Fruit fly (Drosophila melanogaster) whole organism, embryonic: ENCODE results near the gene shv.

Source experiments
- B-H2 ChIP-seq: fragments of 200-800 bp; sonication (Bioruptor generic); optimal IDR thresholded peaks from 2 replicates; lab custom pipeline; 2018; ENCODE audit warnings: missing biosample characterization, mild to moderate bottlenecking, missing genetic modification characterization
- CG10321 ChIP-seq: fragments of 200-800 bp; sonication (Bioruptor generic); IDR thresholded peaks from 2 replicates; pipeline ENCODE4 v1.3.6; 2022; ENCODE audit warnings: missing biosample characterization, missing genetic modification characterization
- CG10654 ChIP-seq: fragments of 200-800 bp; sonication (Bioruptor generic); optimal IDR thresholded peaks from 2 replicates; lab custom pipeline; 2016; ENCODE audit warnings: missing biosample characterization, missing genetic modification characterization
- CG11723 ChIP-seq: fragments of 200-800 bp; sonication (Bioruptor generic); optimal IDR thresholded peaks from 2 replicates; lab custom pipeline; 2017; ENCODE audit warnings: missing biosample characterization, mild to moderate bottlenecking, missing genetic modification characterization
- CG13894 ChIP-seq: fragments of 200-800 bp; sonication (Bioruptor generic); optimal IDR thresholded peaks from 3 replicates; lab custom pipeline; 2018; ENCODE audit warnings: missing biosample characterization, mild to moderate bottlenecking, missing genetic modification characterization, moderate library complexity
- CG14441 ChIP-seq: fragments of 200-800 bp; sonication (Bioruptor generic); IDR thresholded peaks from 2 replicates; pipeline ENCODE4 v1.3.6; 2022; ENCODE audit warnings: missing biosample characterization, missing genetic modification characterization
- CG15269 ChIP-seq: fragments of 200-800 bp; sonication (Bioruptor generic); optimal IDR thresholded peaks from 2 replicates; lab custom pipeline; 2018; ENCODE audit warnings: missing biosample characterization, mild to moderate bottlenecking, missing genetic modification characterization, moderate library complexity
- CG16813 ChIP-seq: fragments of 200-800 bp; sonication (Bioruptor generic); IDR thresholded peaks from 3 replicates; pipeline ENCODE4 v1.3.6; 2022; ENCODE audit warnings: missing biosample characterization, missing genetic modification characterization; ENCODE audit not compliant: partially characterized antibody
- CG17912 ChIP-seq: fragments of 200-800 bp; sonication (Bioruptor generic); optimal IDR thresholded peaks from 2 replicates; lab custom pipeline; 2018; ENCODE audit warnings: missing biosample characterization, mild to moderate bottlenecking, missing genetic modification characterization
- CG18011 ChIP-seq: fragments of 200-800 bp; sonication (Bioruptor generic); optimal IDR thresholded peaks from 2 replicates; lab custom pipeline; 2017; ENCODE audit warnings: missing biosample characterization, missing genetic modification characterization, mild to moderate bottlenecking, moderate library complexity, missing genotype
- CG2116 ChIP-seq: fragments of 200-800 bp; sonication (Bioruptor generic); optimal IDR thresholded peaks from 3 replicates; lab custom pipeline; 2018; ENCODE audit warnings: missing biosample characterization, mild to moderate bottlenecking, missing genetic modification characterization
- CG34422 ChIP-seq: fragments of 200-800 bp; sonication (Bioruptor generic); IDR thresholded peaks from 3 replicates; pipeline ENCODE4 v1.3.6; 2022; ENCODE audit warnings: missing biosample characterization, missing genetic modification characterization
- CG4282 ChIP-seq: fragments of 200-800 bp; sonication (Bioruptor generic); optimal IDR thresholded peaks from 2 replicates; lab custom pipeline; 2016; ENCODE audit warnings: missing biosample characterization, missing genetic modification characterization
- CG8388 ChIP-seq: fragments of 200-800 bp; sonication (Bioruptor generic); optimal IDR thresholded peaks from 2 replicates; lab custom pipeline; 2019; ENCODE audit warnings: missing biosample characterization, mild to moderate bottlenecking, missing genetic modification characterization, moderate library complexity
- Camta ChIP-seq: fragments of 200-800 bp; sonication (Bioruptor generic); optimal IDR thresholded peaks from 2 replicates; lab custom pipeline; 2016; ENCODE audit warnings: missing biosample characterization, missing genetic modification characterization
- Hey ChIP-seq: fragments of 200-800 bp; sonication (Bioruptor generic); optimal IDR thresholded peaks from 3 replicates; lab custom pipeline; 2018; ENCODE audit warnings: missing biosample characterization, mild to moderate bottlenecking, missing genetic modification characterization
- Lpt ChIP-seq: fragments of >200 bp; optimal IDR thresholded peaks from 2 replicates; lab custom pipeline; 2018; ENCODE audit warnings: missing biosample characterization, missing genetic modification characterization
- MESR4 ChIP-seq: fragments of 200-800 bp; sonication (Bioruptor generic); optimal IDR thresholded peaks from 2 replicates; lab custom pipeline; 2018; ENCODE audit warnings: missing biosample characterization, mild to moderate bottlenecking, missing genetic modification characterization, moderate library complexity
- Myb ChIP-seq: fragments of 200-800 bp; sonication (Bioruptor generic); optimal IDR thresholded peaks from 2 replicates; lab custom pipeline; 2016; ENCODE audit warnings: missing biosample characterization, missing genetic modification characterization
- Nf-YB ChIP-seq: fragments of 200-800 bp; sonication (Bioruptor generic); optimal IDR thresholded peaks from 3 replicates; lab custom pipeline; 2019; ENCODE audit warnings: missing biosample characterization, mild to moderate bottlenecking, missing genetic modification characterization, moderate library complexity
- Sox100B ChIP-seq: fragments of 200-800 bp; sonication (Bioruptor generic); optimal IDR thresholded peaks from 3 replicates; lab custom pipeline; 2018; ENCODE audit warnings: missing biosample characterization, mild to moderate bottlenecking, missing genetic modification characterization
- Sox102F ChIP-seq: fragments of 200-800 bp; sonication (Bioruptor generic); optimal IDR thresholded peaks from 2 replicates; lab custom pipeline; 2018; ENCODE audit warnings: missing biosample characterization, mild to moderate bottlenecking, missing genetic modification characterization, moderate library complexity
- Spps ChIP-seq: fragments of 200-800 bp; sonication (Bioruptor generic); optimal IDR thresholded peaks from 2 replicates; lab custom pipeline; 2018; ENCODE audit warnings: missing biosample characterization, mild to moderate bottlenecking, missing genetic modification characterization
- ac ChIP-seq: fragments of 200-800 bp; sonication (Bioruptor generic); optimal IDR thresholded peaks from 3 replicates; lab custom pipeline; 2017; ENCODE audit warnings: missing biosample characterization, mild to moderate bottlenecking, missing genetic modification characterization
- amos ChIP-seq: fragments of 200-800 bp; sonication (Bioruptor generic); IDR thresholded peaks from 2 replicates; pipeline ENCODE4 v1.3.6; 2022; ENCODE audit warnings: missing biosample characterization, missing genetic modification characterization; ENCODE audit not compliant: partially characterized antibody
- btn ChIP-seq: fragments of 200-800 bp; sonication (Bioruptor generic); optimal IDR thresholded peaks from 2 replicates; lab custom pipeline; 2016; ENCODE audit warnings: missing biosample characterization, missing genetic modification characterization
- corto ChIP-seq: fragments of 200-800 bp; sonication (Bioruptor generic); optimal IDR thresholded peaks from 2 replicates; lab custom pipeline; 2016; ENCODE audit warnings: missing biosample characterization, mild to moderate bottlenecking, missing genetic modification characterization, moderate library complexity
- croc ChIP-seq: fragments of 200-800 bp; sonication (Bioruptor generic); conservative IDR thresholded peaks from 3 replicates; pipeline ENCODE4 v1.3.6; 2022; ENCODE audit warnings: missing biosample characterization, missing genetic modification characterization
- danr ChIP-seq: fragments of 200-800 bp; sonication (Bioruptor generic); IDR thresholded peaks from 2 replicates; pipeline ENCODE4 v1.3.6; 2022; ENCODE audit warnings: missing biosample characterization, missing genetic modification characterization
- dimm ChIP-seq: fragments of 200-800 bp; sonication (Bioruptor generic); IDR thresholded peaks from 2 replicates; pipeline ENCODE4 v1.3.6; 2022; ENCODE audit warnings: missing biosample characterization, missing genetic modification characterization
- dm ChIP-seq: fragments of 200-800 bp; sonication (Bioruptor generic); optimal IDR thresholded peaks from 3 replicates; lab custom pipeline; 2016; ENCODE audit warnings: missing biosample characterization, missing genetic modification characterization
- ems ChIP-seq: fragments of 200-800 bp; sonication (Bioruptor generic); optimal IDR thresholded peaks from 3 replicates; lab custom pipeline; 2016; ENCODE audit warnings: missing biosample characterization, missing genetic modification characterization
- eve ChIP-seq, 2 experiments: fragments of >200 bp; optimal IDR thresholded peaks; 2 replicates each; lab custom pipeline; 2017; ENCODE audit warnings: missing biosample characterization in 2 of 2, missing genetic modification characterization in 2 of 2
- fd102C ChIP-seq: fragments of 200-800 bp; sonication (Bioruptor generic); optimal IDR thresholded peaks from 2 replicates; lab custom pipeline; 2018; ENCODE audit warnings: missing biosample characterization, mild to moderate bottlenecking, missing genetic modification characterization, moderate library complexity
- fd3F ChIP-seq: fragments of 200-800 bp; sonication (Bioruptor generic); optimal IDR thresholded peaks from 2 replicates; lab custom pipeline; 2018; ENCODE audit warnings: missing biosample characterization, mild to moderate bottlenecking, missing genetic modification characterization, moderate library complexity
- fru ChIP-seq: fragments of >200 bp; optimal IDR thresholded peaks from 2 replicates; lab custom pipeline; 2017
- hkb ChIP-seq, 2 experiments: fragments of 200-800 bp in 1 of 2; fragments of >200 bp in 1 of 2; sonication (Bioruptor generic) in 1 of 2; IDR thresholded peaks in 1 of 2; optimal IDR thresholded peaks in 1 of 2; 2 replicates each; pipeline versions ENCODE4 v1.3.6 to Lab custom; 2017 to 2022; ENCODE audit warnings: missing biosample characterization in 1 of 2, missing genetic modification characterization in 1 of 2
- lbe ChIP-seq: fragments of 200-800 bp; sonication (Bioruptor generic); optimal IDR thresholded peaks from 2 replicates; lab custom pipeline; 2016; ENCODE audit warnings: missing biosample characterization, mild to moderate bottlenecking, missing genetic modification characterization
- maf-S ChIP-seq: fragments of 200-800 bp; sonication (Bioruptor generic); optimal IDR thresholded peaks from 2 replicates; lab custom pipeline; 2016; ENCODE audit warnings: missing biosample characterization, missing genetic modification characterization
- mld ChIP-seq: fragments of 200-800 bp; sonication (Bioruptor generic); IDR thresholded peaks from 3 replicates; pipeline ENCODE4 v1.3.6; 2022; ENCODE audit warnings: missing biosample characterization, missing genetic modification characterization; ENCODE audit not compliant: partially characterized antibody
- pnt ChIP-seq: fragments of 200-800 bp; sonication (Bioruptor generic); optimal IDR thresholded peaks from 3 replicates; lab custom pipeline; 2016; ENCODE audit warnings: missing biosample characterization, missing genetic modification characterization
- pum ChIP-seq: fragments of 200-800 bp; sonication (Bioruptor generic); optimal IDR thresholded peaks from 2 replicates; lab custom pipeline; 2016; ENCODE audit warnings: missing biosample characterization, missing genetic modification characterization
- rib ChIP-seq: fragments of 200-800 bp; sonication (Bioruptor generic); IDR thresholded peaks from 2 replicates; pipeline ENCODE4 v1.3.6; 2022; ENCODE audit warnings: missing biosample characterization, missing genetic modification characterization
- sens ChIP-seq: fragments of 200-800 bp; sonication (Bioruptor generic); peaks from one replicate; lab custom pipeline; 2016; ENCODE audit warnings: missing biosample characterization, missing genetic modification characterization
- slou ChIP-seq: fragments of 200-800 bp; sonication (Bioruptor generic); optimal IDR thresholded peaks from 3 replicates; lab custom pipeline; 2016; ENCODE audit warnings: missing biosample characterization, missing genetic modification characterization
- sna ChIP-seq: fragments of 200-800 bp; sonication (Bioruptor generic); IDR thresholded peaks from 2 replicates; pipeline ENCODE4 v1.3.6; 2022; ENCODE audit warnings: missing biosample characterization, missing genetic modification characterization; ENCODE audit not compliant: partially characterized antibody
- sob ChIP-seq: fragments of 200-800 bp; sonication (Bioruptor generic); IDR thresholded peaks from 2 replicates; pipeline ENCODE4 v1.3.6; 2022; ENCODE audit warnings: missing biosample characterization, missing genetic modification characterization
- stc ChIP-seq: fragments of 200-800 bp; sonication (Bioruptor generic); IDR thresholded peaks from 2 replicates; pipeline ENCODE4 v1.3.6; 2022; ENCODE audit warnings: missing biosample characterization, missing genetic modification characterization
- zen ChIP-seq: fragments of 200-800 bp; sonication (Bioruptor generic); optimal IDR thresholded peaks from 3 replicates; lab custom pipeline; 2018; ENCODE audit warnings: missing biosample characterization, mild to moderate bottlenecking, missing genetic modification characterization, moderate library complexity
- zf30C ChIP-seq: fragments of 200-800 bp; sonication (Bioruptor generic); optimal IDR thresholded peaks from 3 replicates; lab custom pipeline; 2018; ENCODE audit warnings: missing biosample characterization, mild to moderate bottlenecking, missing genetic modification characterization

The shv gene

DNA sequence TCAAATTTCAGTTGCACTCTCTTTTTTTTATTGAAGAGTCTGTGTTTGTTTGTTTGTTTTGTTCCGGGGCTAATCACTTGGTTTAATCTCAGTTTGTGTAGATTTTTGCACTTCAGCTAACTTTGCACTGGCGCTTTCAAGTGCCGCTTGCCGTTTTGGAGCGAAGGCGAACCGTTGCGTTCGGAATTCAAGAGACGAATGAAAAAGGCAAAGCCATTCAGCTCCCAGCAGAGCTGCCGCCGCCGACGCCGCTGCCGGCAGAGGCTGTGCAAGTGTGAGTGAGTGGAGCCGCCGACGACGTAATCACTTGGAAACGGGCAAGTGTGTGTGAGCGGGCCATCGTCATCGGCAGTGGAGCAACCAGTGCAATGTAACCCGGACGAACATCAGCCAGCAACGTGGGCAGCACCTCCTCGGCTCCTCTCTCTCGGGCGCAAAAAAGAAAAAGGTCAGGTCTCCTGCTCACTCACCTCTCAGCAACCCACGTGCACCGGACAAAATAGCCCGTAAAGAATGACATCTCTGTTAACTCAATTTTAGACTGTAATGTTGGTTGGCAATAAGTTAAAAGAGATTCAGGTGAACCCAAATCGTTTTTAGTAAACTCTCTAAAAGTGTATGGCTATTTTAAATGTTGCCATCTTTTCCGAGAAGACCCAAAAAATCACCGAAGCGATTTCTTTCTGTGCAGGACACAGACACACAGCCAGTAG is 26.7 kb downstream of the shv start, which contains the start of gene cbt (continued):
- TF ChIP-seq CG14441 (GFP tag; lab: Robert Waterston, UW), result no peak
- peak; percentile 94 for TF ChIP-seq croc (GFP tag; lab: Robert Waterston, UW)
- TF ChIP-seq rib, result no peak
- peak; percentile 98 for TF ChIP-seq Sox102F (GFP tag; lab: Kevin White, UChicago)
- no peak for TF ChIP-seq dimm (GFP tag; lab: Robert Waterston, UW)
- peak; percentile 95 for TF ChIP-seq Sox100B (GFP tag; lab: Kevin White, UChicago)
- peak; percentile 98 for TF ChIP-seq Camta (GFP tag; lab: Kevin White, UChicago)
- TF ChIP-seq fd3F (GFP tag; lab: Kevin White, UChicago), result peak; percentile 94
- TF ChIP-seq lbe (GFP tag; lab: Kevin White, UChicago), result peak; percentile 96
- peak; percentile 98 for TF ChIP-seq ems
- TF ChIP-seq CG34422, result no peak
- peak; percentile 53 for TF ChIP-seq MESR4 (GFP tag; lab: Kevin White, UChicago)
- TF ChIP-seq sob, result no peak
- TF ChIP-seq Myb, result peak; percentile 92
- TF ChIP-seq sens (GFP tag; lab: Kevin White, UChicago), result peak; percentile 100
- TF ChIP-seq Spps (tag; lab: Kevin White, UChicago), result peak; percentile 95
- peak; percentile 95 for TF ChIP-seq CG4282 (GFP tag; lab: Kevin White, UChicago)
- TF ChIP-seq btn, result peak; percentile 96
- TF ChIP-seq sna, result no peak
- TF ChIP-seq maf-S (GFP tag; lab: Kevin White, UChicago), result peak; percentile 98
- peak; percentile 93 for TF ChIP-seq slou (GFP tag; lab: Kevin White, UChicago)
- TF ChIP-seq zf30C (GFP tag; lab: Kevin White, UChicago), result peak; percentile 100
- TF ChIP-seq CG11723 (GFP tag; lab: Kevin White, UChicago), result peak; percentile 95
- TF ChIP-seq fd102C (GFP tag; lab: Kevin White, UChicago), result peak; percentile 80
- no peak for TF ChIP-seq CG10321 (GFP tag; lab: Robert Waterston, UW)
- peak; percentile 64 to 98 for TF ChIP-seq eve (GFP tag; optimal IDR thresholded peaks at IDR 0.05; lab: Kevin White, UChicago)
- peak; percentile 86 for TF ChIP-seq corto
- TF ChIP-seq CG18011 (GFP tag; lab: Kevin White, UChicago), result peak; percentile 87
- TF ChIP-seq danr (GFP tag; lab: Robert Waterston, UW), result no peak
- TF ChIP-seq amos (GFP tag; lab: Robert Waterston, UW), result no peak
- TF ChIP-seq pnt (GFP tag; lab: Kevin White, UChicago), result peak; percentile 98
- no peak for TF ChIP-seq hkb (optimal IDR thresholded peaks at IDR 0.05; lab: Kevin White, UChicago)
- TF ChIP-seq hkb (GFP tag; IDR thresholded peaks at IDR 0.05; lab: Robert Waterston, UW), result no peak
- no peak for TF ChIP-seq stc
- TF ChIP-seq mld (GFP tag; lab: Robert Waterston, UW), result no peak
- peak; percentile 87 for TF ChIP-seq Nf-YB (GFP tag; lab: Kevin White, UChicago)
- TF ChIP-seq Hey (tag; lab: Kevin White, UChicago), result peak; percentile 77
- peak; percentile 87 for TF ChIP-seq CG17912 (GFP tag; lab: Kevin White, UChicago)
- TF ChIP-seq CG15269 (tag; lab: Kevin White, UChicago), result peak; percentile 98
- TF ChIP-seq zen (tag; lab: Kevin White, UChicago), result peak; percentile 94
- TF ChIP-seq CG8388, result peak; percentile 95
- peak; percentile 86 for TF ChIP-seq ac (GFP tag; lab: Kevin White, UChicago)
- TF ChIP-seq dm (GFP tag; lab: Kevin White, UChicago), result peak; percentile 96
- TF ChIP-seq CG13894, result peak; percentile 96
- no peak for TF ChIP-seq CG16813 (GFP tag; lab: Robert Waterston, UW)
- TF ChIP-seq CG2116 (GFP tag; lab: Kevin White, UChicago), result peak; percentile 77
- no peak for TF ChIP-seq Lpt (GFP tag; lab: Kevin White, UChicago)
- TF ChIP-seq B-H2 (GFP tag; lab: Kevin White, UChicago), result peak; percentile 95
- TF ChIP-seq pum, result peak; percentile 98
- TF ChIP-seq fru, result no peak
- peak; percentile 98 for TF ChIP-seq CG10654 (GFP tag; lab: Kevin White, UChicago)
